Fruit fly (Drosophila melanogaster): Measurements from ENCODE around the gene Uqcc1.

The Uqcc1 gene

DNA sequence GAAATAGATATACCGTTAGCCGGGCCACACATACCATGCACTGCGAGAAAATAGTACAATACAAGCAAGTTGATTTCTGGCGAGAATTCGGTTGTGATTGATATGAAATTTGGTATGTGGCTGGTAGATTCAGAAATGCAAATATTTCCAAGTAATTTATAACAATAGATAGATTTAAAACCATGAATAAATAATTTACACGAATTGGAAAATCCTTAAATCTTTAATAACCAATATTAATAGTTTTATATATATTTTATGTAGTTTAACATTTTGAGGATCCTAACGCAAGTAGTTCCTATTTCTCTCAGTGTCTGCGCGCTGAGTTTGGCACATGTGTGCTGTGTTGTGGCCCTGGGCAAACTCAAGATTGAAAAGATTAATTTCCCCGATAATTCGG is 23.9 kb upstream of the Uqcc1 start (continued):
- peak; percentile 38 for TF ChIP-seq Xbp1 (GFP tag; optimal IDR thresholded peaks at IDR 0.05)
- TF ChIP-seq Ravus (GFP tag; IDR thresholded peaks at IDR 0.05): no peak
- no peak for TF ChIP-seq Dek (tag; optimal IDR thresholded peaks at IDR 0.05)
- TF ChIP-seq CG18599 (GFP tag; optimal IDR thresholded peaks at IDR 0.05): peak; percentile 16
- peak; percentile 62; the same call in 1 of the 2 replicates for TF ChIP-seq CG8765 (GFP tag; IDR thresholded peaks at IDR 0.05)
- TF ChIP-seq CG12155 (GFP tag; optimal IDR thresholded peaks at IDR 0.05): peak; percentile 14
- TF ChIP-seq CG9215 (GFP tag; IDR thresholded peaks at IDR 0.05): no peak
- TF ChIP-seq odd (GFP tag; optimal IDR thresholded peaks at IDR 0.05): peak; percentile 25
- TF ChIP-seq CG11695 (GFP tag; IDR thresholded peaks at IDR 0.05): 0 out of 3 replicates have a peak, but pooled peaks have one; percentile 36
- TF ChIP-seq row (GFP tag; IDR thresholded peaks at IDR 0.05): peak; percentile 52
- TF ChIP-seq hkb (optimal IDR thresholded peaks at IDR 0.05): no peak
- 0 out of 2 replicates have a peak, but pooled peaks have one; percentile 29 for TF ChIP-seq hkb (GFP tag; IDR thresholded peaks at IDR 0.05)
- no peak for TF ChIP-seq pan (optimal IDR thresholded peaks at IDR 0.05)
- peak in 1 of 2 experiments; percentile 12 for TF ChIP-seq pan (GFP tag; optimal IDR thresholded peaks at IDR 0.05 in 1 of 2, IDR thresholded peaks at IDR 0.05 in 1 of 2)
- TF ChIP-seq CG7928 (GFP tag; optimal IDR thresholded peaks at IDR 0.05): no peak
- TF ChIP-seq cg (GFP tag; optimal IDR thresholded peaks at IDR 0.05): no peak
- TF ChIP-seq Lhr (GFP tag; optimal IDR thresholded peaks at IDR 0.05): peak; percentile 30
- no peak for TF ChIP-seq CG13123 (GFP tag; optimal IDR thresholded peaks at IDR 0.05)
- peak; percentile 12 for TF ChIP-seq CG6813 (GFP tag; optimal IDR thresholded peaks at IDR 0.05)
- peak; percentile 55 for TF ChIP-seq CG10267 (tag; optimal IDR thresholded peaks at IDR 0.05)
- TF ChIP-seq Oli (tag; optimal IDR thresholded peaks at IDR 0.05): peak; percentile 60
- peak; percentile 66 for TF ChIP-seq ac (GFP tag; optimal IDR thresholded peaks at IDR 0.05)
- peak; percentile 2 for TF ChIP-seq CG12942 (GFP tag; optimal IDR thresholded peaks at IDR 0.05)
- no peak for TF ChIP-seq CG10565 (GFP tag; optimal IDR thresholded peaks at IDR 0.05)
- peak; percentile 2 for TF ChIP-seq ems (GFP tag; optimal IDR thresholded peaks at IDR 0.05)
- peak; percentile 31 for TF ChIP-seq fd96Cb (tag; optimal IDR thresholded peaks at IDR 0.05)
- peak; percentile 85 for TF ChIP-seq CG15696 (tag; optimal IDR thresholded peaks at IDR 0.05)
- peak; percentile 71 for TF ChIP-seq CoRest (tag; optimal IDR thresholded peaks at IDR 0.05)
- TF ChIP-seq CG31441 (GFP tag; IDR thresholded peaks at IDR 0.05): peak; percentile 44
- TF ChIP-seq pnt (GFP tag; optimal IDR thresholded peaks at IDR 0.05): peak; percentile 13
- TF ChIP-seq Doc2 (GFP tag; IDR thresholded peaks at IDR 0.05): no peak
- TF ChIP-seq CG14667 (GFP tag; IDR thresholded peaks at IDR 0.05): 0 out of 2 replicates have a peak, but pooled peaks have one; percentile 16
- TF ChIP-seq CG2712 (tag; optimal IDR thresholded peaks at IDR 0.05): peak; percentile 77
- peak; percentile 10 for TF ChIP-seq CG17359 (tag; optimal IDR thresholded peaks at IDR 0.05)
- peak; percentile 7 for TF ChIP-seq CG15011 (GFP tag; optimal IDR thresholded peaks at IDR 0.05)
- peak; percentile 36 for TF ChIP-seq CG18619 (GFP tag; optimal IDR thresholded peaks at IDR 0.05)
- peak; percentile 38; the same call in 1 of the 2 replicates for TF ChIP-seq onecut (GFP tag; IDR thresholded peaks at IDR 0.05)
- no peak for TF ChIP-seq CG17912 (GFP tag; optimal IDR thresholded peaks at IDR 0.05)
- peak; percentile 25 for TF ChIP-seq org-1 (GFP tag; optimal IDR thresholded peaks at IDR 0.05)
- peak; percentile 40; the same call in 1 of the 3 replicates for TF ChIP-seq dysf (GFP tag; IDR thresholded peaks at IDR 0.05)
- TF ChIP-seq Stat92E (GFP tag; optimal IDR thresholded peaks at IDR 0.05): no peak
- peak; percentile 38 for TF ChIP-seq bcd (GFP tag; optimal IDR thresholded peaks at IDR 0.05)
- TF ChIP-seq CG17612 (GFP tag; IDR thresholded peaks at IDR 0.05): no peak
- TF ChIP-seq D (optimal IDR thresholded peaks at IDR 0.05): no peak
- peak; percentile 66 for TF ChIP-seq D (GFP tag; optimal IDR thresholded peaks at IDR 0.05)
- TF ChIP-seq peb (GFP tag; IDR thresholded peaks at IDR 0.05): 0 out of 2 replicates have a peak, but pooled peaks have one; percentile 17
- TF ChIP-seq fd102C (GFP tag; optimal IDR thresholded peaks at IDR 0.05): peak; percentile 57
- TF ChIP-seq cato (GFP tag; optimal IDR thresholded peaks at IDR 0.05; ENCODE audit: borderline replicate concordance): peak; percentile 13
- TF ChIP-seq Xrp1 (GFP tag; IDR thresholded peaks at IDR 0.05): peak; percentile 61
- TF ChIP-seq CG30403 (GFP tag; optimal IDR thresholded peaks at IDR 0.05): peak; percentile 39
- peak; percentile 87 for TF ChIP-seq sens (GFP tag)
